Worm (Caenorhabditis elegans): ENCODE measurements around the gene C32B5.6.

- TF ChIP-seq lin-14 (GFP tag; optimal IDR thresholded peaks at IDR 0.05) (no peak), dpl-1 (GFP tag; optimal IDR thresholded peaks at IDR 0.05) (no peak), fos-1 (tag; optimal IDR thresholded peaks at IDR 0.05) (no peak), lsy-2 (tag; optimal IDR thresholded peaks at IDR 0.05) (no peak), ama-1 (optimal IDR thresholded peaks at IDR 0.05) (no peak), snu-23 (GFP tag; optimal IDR thresholded peaks at IDR 0.05) (no peak), unc-62 (GFP tag; optimal IDR thresholded peaks at IDR 0.05) (no peak), skn-1 (tag; optimal IDR thresholded peaks at IDR 0.05) (no peak), lin-39 (tag; optimal IDR thresholded peaks at IDR 0.05) (no peak), nhr-28 (tag; optimal IDR thresholded peaks at IDR 0.05) (no peak), elt-3 (tag; optimal IDR thresholded peaks at IDR 0.05) (no peak), nhr-76 (tag; optimal IDR thresholded peaks at IDR 0.05) (no peak), elt-2 (tag; optimal IDR thresholded peaks at IDR 0.05) (no peak), ztf-4 (tag; optimal IDR thresholded peaks at IDR 0.05) (no peak)
Observed at ce11 chrII:940779-941178, 27.4 kb upstream of the C32B5.6 start, which contains the start of gene fbxc-36.
